Fruit fly (Drosophila melanogaster) S2 (cell line): Measurements from ENCODE around the gene Hrs.

Source experiments
- CG8478 ChIP-seq: fragments of >200 bp; optimal IDR thresholded peaks from 2 replicates; lab custom pipeline; 2018
- CTCF ChIP-seq, 2 experiments: fragments of >200 bp; optimal IDR thresholded peaks; 2 replicates each; lab custom pipeline; 2018

DNA sequence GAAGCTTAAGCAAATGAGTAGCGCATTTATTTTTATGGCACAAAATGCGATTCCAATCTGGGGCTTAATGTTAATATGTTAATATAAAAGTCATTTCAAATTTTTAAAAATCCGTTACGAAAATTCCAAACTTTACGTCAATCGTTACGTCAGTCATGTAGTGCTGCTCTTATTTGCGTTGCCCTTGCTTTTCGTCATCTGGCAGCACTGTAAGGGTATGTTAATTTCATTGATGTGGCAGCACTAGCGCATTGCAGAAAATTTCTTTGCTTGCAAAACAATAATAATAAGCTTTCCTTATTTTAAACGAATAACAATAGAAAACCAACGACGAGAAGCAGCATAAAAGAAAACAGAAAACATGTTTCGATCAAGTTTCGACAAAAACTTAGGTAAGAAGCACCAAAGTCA is at the start of gene Hrs:
- no peak for TF ChIP-seq CG8478
- TF ChIP-seq CTCF (optimal IDR thresholded peaks at IDR 0.05; lab: Kevin White, UChicago) = peak; percentile 25 to 54
